Worm (Caenorhabditis elegans) whole organism, L1 larva: Measurements from ENCODE around the gene F13H8.3.

Experiments
- ceh-88 ChIP-seq: fragments of 200-800 bp; sonication (Bioruptor generic); IDR thresholded peaks from 2 replicates; pipeline ENCODE4 v1.3.6; 2022; ENCODE audit warnings: missing genetic modification characterization, missing compliant biosample characterization
- egl-27 ChIP-seq, 2 experiments: fragments of 150-350 bp in 1 of 2; sonication (generic microtip); optimal IDR thresholded peaks; 3 replicates each; lab custom pipeline; 2017 to 2018; ENCODE audit warnings: missing biosample characterization in 2 of 2, missing genetic modification characterization in 2 of 2, missing genetic modification reagents in 2 of 2
- lin-13 ChIP-seq: fragments of 150-350 bp; optimal IDR thresholded peaks from 2 replicates; lab custom pipeline; 2014; ENCODE audit warnings: missing biosample characterization, missing genetic modification reagents, missing genetic modification characterization
- mep-1 ChIP-seq: fragments of 150-350 bp; optimal IDR thresholded peaks from 2 replicates; lab custom pipeline; 2014; ENCODE audit warnings: missing biosample characterization, missing genetic modification characterization
- pqm-1 ChIP-seq: sonication (generic microtip); optimal IDR thresholded peaks from 3 replicates; lab custom pipeline; 2017; ENCODE audit warnings: missing biosample characterization, missing genetic modification characterization
- skn-1 ChIP-seq: fragments of 150-350 bp; optimal IDR thresholded peaks from 2 replicates; lab custom pipeline; 2014; ENCODE audit warnings: missing biosample characterization, missing genetic modification characterization
- tlp-1 ChIP-seq: fragments of 150-350 bp; optimal IDR thresholded peaks from 2 replicates; lab custom pipeline; 2014; ENCODE audit warnings: missing biosample characterization, missing genetic modification characterization
- unc-86 ChIP-seq: sonication (generic microtip); optimal IDR thresholded peaks from 2 replicates; lab custom pipeline; 2016; ENCODE audit warnings: missing genetic modification characterization, missing compliant biosample characterization
- zag-1 ChIP-seq: fragments of 150-350 bp; optimal IDR thresholded peaks from 2 replicates; lab custom pipeline; 2014; ENCODE audit warnings: missing biosample characterization, missing genetic modification characterization
- ztf-11 ChIP-seq, 2 experiments: sonication (generic microtip); optimal IDR thresholded peaks; 2 replicates each; lab custom pipeline; 2016 to 2017; ENCODE audit warnings: missing genetic modification characterization in 2 of 2, missing biosample characterization in 1 of 2, missing compliant biosample characterization in 1 of 2

ce11 chrII:6262222-6262621, 1.6 kb upstream of the F13H8.3 start, which contains the start of gene F13H8.12:
- TF ChIP-seq unc-86 (tag; lab: Kevin White, UChicago) (no peak), lin-13 (GFP tag; lab: Kevin White, UChicago) (no peak), tlp-1 (tag; lab: Kevin White, UChicago) (no peak), ceh-88 (GFP tag; lab: Robert Waterston, UW) (no peak), zag-1 (tag; lab: Kevin White, UChicago) (no peak), skn-1 (tag; lab: Kevin White, UChicago) (no peak), egl-27 (tag; optimal IDR thresholded peaks at IDR 0.05; lab: Kevin White, UChicago) (no peak), mep-1 (tag; lab: Kevin White, UChicago) (no peak), ztf-11 (tag; optimal IDR thresholded peaks at IDR 0.05; lab: Kevin White, UChicago) (no peak), pqm-1 (tag; lab: Kevin White, UChicago) (no peak)
